Worm (Caenorhabditis elegans) whole organism, young adult: ENCODE results near the gene W02B12.12.

Experiments
- B0019.2 ChIP-seq: fragments of 200-800 bp; sonication (Bioruptor generic); conservative IDR thresholded peaks from 2 replicates; pipeline ENCODE4 v1.3.6; 2022; ENCODE audit warnings: missing genetic modification reagents, missing genetic modification characterization, missing compliant biosample characterization
- F33H1.4 ChIP-seq: fragments of 200-800 bp; sonication (Bioruptor generic); IDR thresholded peaks from 2 replicates; pipeline ENCODE4 v1.3.6; 2022; ENCODE audit warnings: missing genetic modification reagents, missing genetic modification characterization, missing compliant biosample characterization
- F39B2.1 ChIP-seq: fragments of 200-800 bp; sonication (Bioruptor generic); IDR thresholded peaks from 2 replicates; pipeline ENCODE4 v1.3.6; 2022; ENCODE audit warnings: missing genetic modification reagents, missing genetic modification characterization, missing compliant biosample characterization
- F55B11.4 ChIP-seq: sonication (generic microtip); optimal IDR thresholded peaks from 2 replicates; lab custom pipeline; 2016; ENCODE audit warnings: missing compliant biosample characterization, missing genetic modification characterization, borderline replicate concordance; ENCODE audit not compliant: insufficient read depth
- F57A8.1 ChIP-seq: fragments of 200-800 bp; sonication (Bioruptor generic); optimal IDR thresholded peaks from 2 replicates; lab custom pipeline; 2018; ENCODE audit warnings: mild to moderate bottlenecking, missing genetic modification characterization, moderate library complexity, missing compliant biosample characterization
- T07F8.4 ChIP-seq: sonication (generic microtip); optimal IDR thresholded peaks from 2 replicates; lab custom pipeline; 2016; ENCODE audit warnings: mild to moderate bottlenecking, missing genetic modification characterization, moderate library complexity, missing compliant biosample characterization
- Y56A3A.18 ChIP-seq: fragments of 200-800 bp; sonication (Bioruptor generic); IDR thresholded peaks from 2 replicates; pipeline ENCODE4 v1.3.6; 2022; ENCODE audit warnings: missing genetic modification reagents, missing genetic modification characterization, missing compliant biosample characterization
- ZK185.1 ChIP-seq: sonication (generic microtip); optimal IDR thresholded peaks from 2 replicates; lab custom pipeline; 2016; ENCODE audit warnings: mild to moderate bottlenecking, missing genetic modification characterization, missing compliant biosample characterization; ENCODE audit not compliant: poor library complexity, severe bottlenecking
- aptf-3 ChIP-seq: fragments of 200-800 bp; sonication (Bioruptor generic); IDR thresholded peaks from 2 replicates; pipeline ENCODE4 v1.3.6; 2022; ENCODE audit warnings: missing genetic modification characterization, missing compliant biosample characterization
- attf-3 ChIP-seq: fragments of 200-800 bp; sonication (Bioruptor generic); conservative IDR thresholded peaks from 2 replicates; pipeline ENCODE4 v1.3.6; 2022; ENCODE audit warnings: missing genetic modification reagents, missing genetic modification characterization, missing compliant biosample characterization
- ccch-3 ChIP-seq: fragments of 200-800 bp; sonication (Bioruptor generic); optimal IDR thresholded peaks from 2 replicates; lab custom pipeline; 2018; ENCODE audit warnings: mild to moderate bottlenecking, missing genetic modification characterization, missing compliant biosample characterization
- cebp-1 ChIP-seq, 2 experiments: fragments of 200-800 bp in 1 of 2; sonication (Bioruptor generic) in 1 of 2; sonication (generic microtip) in 1 of 2; IDR thresholded peaks in 1 of 2; optimal IDR thresholded peaks in 1 of 2; 2 replicates each; pipeline versions ENCODE4 v1.3.6 to Lab custom; 2017 to 2022; ENCODE audit warnings: missing compliant biosample characterization in 2 of 2, missing genetic modification characterization in 2 of 2, mild to moderate bottlenecking in 1 of 2, missing genetic modification reagents in 1 of 2, moderate library complexity in 1 of 2
- ceh-27 ChIP-seq: fragments of 200-800 bp; sonication (Bioruptor generic); optimal IDR thresholded peaks from 2 replicates; lab custom pipeline; 2018; ENCODE audit warnings: mild to moderate bottlenecking, missing genetic modification characterization, moderate library complexity, missing compliant biosample characterization
- ceh-40 ChIP-seq: fragments of 200-800 bp; sonication (Bioruptor generic); IDR thresholded peaks from 2 replicates; pipeline ENCODE4 v1.3.6; 2022; ENCODE audit warnings: missing genetic modification characterization, missing compliant biosample characterization
- chd-7 ChIP-seq: sonication (generic microtip); optimal IDR thresholded peaks from 2 replicates; lab custom pipeline; 2016; ENCODE audit warnings: mild to moderate bottlenecking, missing genetic modification characterization, moderate library complexity, missing compliant biosample characterization
- dpl-1 ChIP-seq: fragments of 150-350 bp; optimal IDR thresholded peaks from 2 replicates; lab custom pipeline; 2014; ENCODE audit warnings: missing biosample characterization, missing genetic modification reagents, missing genetic modification characterization
- efl-1 ChIP-seq: fragments of 150-350 bp; optimal IDR thresholded peaks from 2 replicates; lab custom pipeline; 2014; ENCODE audit warnings: missing biosample characterization, missing genetic modification reagents, missing genetic modification characterization
- egl-44 ChIP-seq: fragments of 200-800 bp; sonication (Bioruptor generic); IDR thresholded peaks from 2 replicates; pipeline ENCODE4 v1.3.6; 2022; ENCODE audit warnings: missing genetic modification reagents, missing genetic modification characterization, missing compliant biosample characterization
- ekl-4 ChIP-seq: fragments of 200-800 bp; sonication (Bioruptor generic); IDR thresholded peaks from 2 replicates; pipeline ENCODE4 v1.3.6; 2022; ENCODE audit warnings: missing genetic modification reagents, missing genetic modification characterization, missing compliant biosample characterization
- gei-17 ChIP-seq: fragments of 200-800 bp; sonication (Bioruptor generic); optimal IDR thresholded peaks from 2 replicates; lab custom pipeline; 2018; ENCODE audit warnings: mild to moderate bottlenecking, missing genetic modification characterization, missing compliant biosample characterization
- him-1 ChIP-seq: sonication (generic microtip); optimal IDR thresholded peaks from 2 replicates; lab custom pipeline; 2016; ENCODE audit warnings: missing genotype, missing genetic modification reagents, missing genetic modification characterization, missing compliant biosample characterization
- let-607 ChIP-seq, 2 experiments: fragments of 200-800 bp in 1 of 2; sonication (Bioruptor generic) in 1 of 2; sonication (generic microtip) in 1 of 2; optimal IDR thresholded peaks; 2 replicates each; lab custom pipeline; 2016 to 2018; ENCODE audit warnings: mild to moderate bottlenecking in 2 of 2, missing compliant biosample characterization in 2 of 2, missing genetic modification characterization in 2 of 2, moderate library complexity in 2 of 2, missing genotype in 1 of 2
- lin-54 ChIP-seq: fragments of 200-800 bp; sonication (Bioruptor generic); optimal IDR thresholded peaks from 2 replicates; lab custom pipeline; 2018; ENCODE audit warnings: mild to moderate bottlenecking, missing genetic modification characterization, missing compliant biosample characterization
- lsl-1 ChIP-seq: fragments of 200-800 bp; sonication (Bioruptor generic); optimal IDR thresholded peaks from 2 replicates; lab custom pipeline; 2018; ENCODE audit warnings: mild to moderate bottlenecking, missing genetic modification characterization, moderate library complexity, missing compliant biosample characterization
- madf-3 ChIP-seq: fragments of 200-800 bp; sonication (Bioruptor generic); IDR thresholded peaks from 2 replicates; pipeline ENCODE4 v1.3.6; 2022; ENCODE audit warnings: missing genetic modification reagents, missing genetic modification characterization, missing compliant biosample characterization
- madf-6 ChIP-seq: fragments of 200-800 bp; sonication (Bioruptor generic); IDR thresholded peaks from 2 replicates; pipeline ENCODE4 v1.3.6; 2022; ENCODE audit warnings: missing genetic modification reagents, missing genetic modification characterization, missing compliant biosample characterization
- mcd-1 ChIP-seq: fragments of 200-800 bp; sonication (Bioruptor generic); IDR thresholded peaks from 2 replicates; pipeline ENCODE4 v1.3.6; 2022; ENCODE audit warnings: missing genetic modification reagents, missing genetic modification characterization, missing compliant biosample characterization
- mel-28 ChIP-seq: sonication (generic microtip); optimal IDR thresholded peaks from 2 replicates; lab custom pipeline; 2016; ENCODE audit warnings: borderline replicate concordance, mild to moderate bottlenecking, missing genetic modification characterization, missing compliant biosample characterization
- nfya-1 ChIP-seq: sonication (generic microtip); optimal IDR thresholded peaks from 2 replicates; lab custom pipeline; 2017; ENCODE audit warnings: antibody characterized with exemption, missing compliant biosample characterization, missing genetic modification characterization, borderline replicate concordance; ENCODE audit not compliant: insufficient read depth
- nfyb-1 ChIP-seq: fragments of 200-800 bp; sonication (Bioruptor generic); IDR thresholded peaks from 2 replicates; pipeline ENCODE4 v1.3.6; 2022; ENCODE audit warnings: missing genetic modification reagents, missing genetic modification characterization, missing compliant biosample characterization
- nhr-120 ChIP-seq: fragments of 200-800 bp; sonication (Bioruptor generic); IDR thresholded peaks from 2 replicates; pipeline ENCODE4 v1.3.6; 2022; ENCODE audit warnings: missing genetic modification characterization, missing compliant biosample characterization
- pbrm-1 ChIP-seq: fragments of 200-800 bp; sonication (Bioruptor generic); IDR thresholded peaks from 2 replicates; pipeline ENCODE4 v1.3.6; 2022; ENCODE audit warnings: missing genetic modification reagents, missing genetic modification characterization, missing compliant biosample characterization
- pha-4 ChIP-seq: fragments of 150-350 bp; sonication (generic microtip); optimal IDR thresholded peaks from 2 replicates; lab custom pipeline; 2014; ENCODE audit warnings: missing biosample characterization, missing genetic modification reagents, missing genetic modification characterization
- rcor-1 ChIP-seq: fragments of 200-800 bp; sonication (Bioruptor generic); IDR thresholded peaks from 2 replicates; pipeline ENCODE4 v1.3.6; 2022; ENCODE audit warnings: missing genetic modification reagents, missing genetic modification characterization, missing compliant biosample characterization
- rec-8 ChIP-seq, 2 experiments: sonication (generic microtip); optimal IDR thresholded peaks; 2 replicates each; lab custom pipeline; 2016; ENCODE audit warnings: mild to moderate bottlenecking in 2 of 2, missing genetic modification characterization in 2 of 2, missing genetic modification reagents in 2 of 2, missing genotype in 2 of 2, missing biosample characterization in 1 of 2, missing compliant biosample characterization in 1 of 2, moderate library complexity in 1 of 2
- sea-2 ChIP-seq: fragments of 200-800 bp; sonication (Bioruptor generic); IDR thresholded peaks from 2 replicates; pipeline ENCODE4 v1.3.6; 2022; ENCODE audit warnings: missing genetic modification characterization, missing compliant biosample characterization
- snpc-1.3 ChIP-seq: sonication (generic microtip); optimal IDR thresholded peaks from 2 replicates; lab custom pipeline; 2017; ENCODE audit warnings: missing genetic modification characterization, mild to moderate bottlenecking, missing compliant biosample characterization, antibody characterized with exemption, moderate library complexity, missing genotype, missing genetic modification reagents; ENCODE audit not compliant: insufficient read depth
- somi-1 ChIP-seq: fragments of 200-800 bp; sonication (Bioruptor generic); optimal IDR thresholded peaks from 2 replicates; lab custom pipeline; 2018; ENCODE audit warnings: mild to moderate bottlenecking, missing genetic modification characterization, missing compliant biosample characterization
- tbx-9 ChIP-seq: sonication (generic microtip); optimal IDR thresholded peaks from 2 replicates; lab custom pipeline; 2016; ENCODE audit warnings: borderline replicate concordance, missing genetic modification characterization, inconsistent platforms, missing compliant biosample characterization
- zfh-2 ChIP-seq: fragments of 200-800 bp; sonication (Bioruptor generic); conservative IDR thresholded peaks from 2 replicates; pipeline ENCODE4 v1.3.6; 2022; ENCODE audit warnings: missing genetic modification reagents, missing genetic modification characterization, missing compliant biosample characterization
- zim-3 ChIP-seq: sonication (generic microtip); optimal IDR thresholded peaks from 2 replicates; lab custom pipeline; 2017; ENCODE audit warnings: mild to moderate bottlenecking, missing genetic modification characterization, moderate library complexity, missing compliant biosample characterization
- ztf-22 ChIP-seq: fragments of 200-800 bp; sonication (Bioruptor generic); optimal IDR thresholded peaks from 2 replicates; lab custom pipeline; 2018; ENCODE audit warnings: mild to moderate bottlenecking, missing genetic modification characterization, moderate library complexity, missing compliant biosample characterization
- ztf-25 ChIP-seq: fragments of 200-800 bp; sonication (Bioruptor generic); IDR thresholded peaks from 2 replicates; pipeline ENCODE4 v1.3.6; 2022; ENCODE audit warnings: missing genetic modification reagents, missing genetic modification characterization, missing compliant biosample characterization

W02B12.12 gene

ce11 chrII:11455140-11455539 is 23.8 kb downstream of the W02B12.12 start (continued):
- TF ChIP-seq F39B2.1 (GFP tag; lab: Robert Waterston, UW): no peak
- TF ChIP-seq efl-1: no peak
- TF ChIP-seq let-607 (tag; optimal IDR thresholded peaks at IDR 0.05; lab: Kevin White, UChicago): no peak
- TF ChIP-seq madf-3: 0 out of 2 replicates have a peak, but pooled peaks have one; percentile 12
- no peak for TF ChIP-seq him-1 (tag; lab: Kevin White, UChicago)
- no peak for TF ChIP-seq aptf-3 (GFP tag; lab: Robert Waterston, UW)

ce11 chrII:11453639-11454038 is 25.3 kb downstream of the W02B12.12 start:
- no peak for TF ChIP-seq lsl-1 (GFP tag; lab: Kevin White, UChicago)
- TF ChIP-seq F55B11.4 (tag; lab: Kevin White, UChicago): no peak
- no peak for TF ChIP-seq cebp-1 (GFP tag; IDR thresholded peaks at IDR 0.05; lab: Robert Waterston, UW)
- peak; percentile 31 for TF ChIP-seq cebp-1 (tag; optimal IDR thresholded peaks at IDR 0.05; lab: Kevin White, UChicago)
- no peak for TF ChIP-seq pbrm-1 (GFP tag; lab: Robert Waterston, UW)
- 0 out of 2 replicates have a peak, but pooled peaks have one; percentile 31 for TF ChIP-seq nfyb-1
- TF ChIP-seq nhr-120 (GFP tag; lab: Robert Waterston, UW): no peak
- no peak for TF ChIP-seq mel-28 (tag; lab: Kevin White, UChicago)
- TF ChIP-seq madf-6 (GFP tag; lab: Robert Waterston, UW): peak; percentile 37; the same call in 1 of the 2 replicates
- TF ChIP-seq nfya-1 (tag; lab: Kevin White, UChicago): no peak
- TF ChIP-seq rec-8 (tag; optimal IDR thresholded peaks at IDR 0.05; lab: Kevin White, UChicago): no peak
- no peak for TF ChIP-seq snpc-1.3
- no peak for TF ChIP-seq ccch-3 (GFP tag; lab: Kevin White, UChicago)
- no peak for TF ChIP-seq zim-3

ce11 chrII:11453025-11453424 is 26.0 kb downstream of the W02B12.12 start, which contains the start of gene rsp-1:
Gene rsp-1 (plus strand): TSS chrII:11453362.
- TF ChIP-seq sea-2 (GFP tag; lab: Robert Waterston, UW): no peak
- peak; percentile 93 for TF ChIP-seq lin-54 (GFP tag; lab: Kevin White, UChicago)
- 0 out of 2 replicates have a peak, but pooled peaks have one; percentile 49 for TF ChIP-seq Y56A3A.18 (GFP tag; lab: Robert Waterston, UW)
- TF ChIP-seq egl-44 (GFP tag; lab: Robert Waterston, UW): 0 out of 2 replicates have a peak, but pooled peaks have one; percentile 29
- peak; percentile 21 for TF ChIP-seq somi-1 (GFP tag; lab: Kevin White, UChicago)
- peak; percentile 74 for TF ChIP-seq zfh-2 (GFP tag; lab: Robert Waterston, UW)
- TF ChIP-seq attf-3 (GFP tag; lab: Robert Waterston, UW): peak; percentile 79
- TF ChIP-seq ceh-40: no peak
- TF ChIP-seq dpl-1 (GFP tag; lab: Kevin White, UChicago): peak; percentile 56
- TF ChIP-seq mcd-1 (GFP tag; lab: Robert Waterston, UW): peak; percentile 90
- TF ChIP-seq ztf-25 (GFP tag; lab: Robert Waterston, UW): no peak
- TF ChIP-seq F57A8.1 (GFP tag; lab: Kevin White, UChicago): no peak
- TF ChIP-seq ceh-27 (GFP tag; lab: Kevin White, UChicago): peak; percentile 85
- TF ChIP-seq pha-4: no peak
- TF ChIP-seq chd-7 (tag; lab: Kevin White, UChicago): peak; percentile 64
- peak; percentile 80 for TF ChIP-seq ZK185.1 (tag; lab: Kevin White, UChicago)
- no peak for TF ChIP-seq T07F8.4
- TF ChIP-seq tbx-9 (tag; lab: Kevin White, UChicago): no peak
- TF ChIP-seq snpc-1.3: peak; percentile 72
- TF ChIP-seq ekl-4 (GFP tag; lab: Robert Waterston, UW): peak; percentile 94
- TF ChIP-seq lsl-1 (GFP tag; lab: Kevin White, UChicago): peak; percentile 79
- peak; percentile 76 for TF ChIP-seq F33H1.4 (GFP tag; lab: Robert Waterston, UW)
- peak; percentile 43 for TF ChIP-seq gei-17
- peak; percentile 88 for TF ChIP-seq rcor-1 (GFP tag; lab: Robert Waterston, UW)
- no peak for TF ChIP-seq ztf-22
- peak; percentile 54 to 73 for TF ChIP-seq let-607 (tag; optimal IDR thresholded peaks at IDR 0.05; lab: Kevin White, UChicago)
- peak; percentile 67; the same call in 1 of the 2 replicates for TF ChIP-seq B0019.2 (GFP tag; lab: Robert Waterston, UW)
